Worm (Caenorhabditis elegans): ENCODE data around the gene col-72.

DNA sequence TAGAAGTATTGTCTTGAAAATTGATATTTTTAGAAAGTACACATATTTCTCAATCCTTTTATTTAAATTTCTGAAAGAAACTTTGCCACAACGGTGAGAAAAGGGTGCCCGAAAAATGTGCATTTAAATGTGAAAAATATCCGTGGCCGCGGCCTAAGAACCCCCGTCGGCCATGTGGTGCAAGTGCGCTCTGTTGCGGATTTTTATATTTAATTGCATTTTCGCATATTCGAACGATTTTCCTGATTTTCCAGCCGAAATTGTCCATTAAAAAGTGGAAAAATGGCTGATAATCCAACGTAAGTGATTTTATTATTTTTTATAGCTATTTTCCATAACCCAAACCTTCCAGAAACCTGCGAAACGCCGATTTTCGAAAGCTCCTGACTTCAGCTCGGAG lies 41.8 kb downstream of the col-72 start, which contains the start of gene smu-2:
- TF ChIP-seq him-1 (tag; optimal IDR thresholded peaks at IDR 0.05), result no peak
- TF ChIP-seq dao-5 (tag; optimal IDR thresholded peaks at IDR 0.05), result no peak
